Fruit fly (Drosophila melanogaster): ENCODE measurements around the gene CG32638.

DNA sequence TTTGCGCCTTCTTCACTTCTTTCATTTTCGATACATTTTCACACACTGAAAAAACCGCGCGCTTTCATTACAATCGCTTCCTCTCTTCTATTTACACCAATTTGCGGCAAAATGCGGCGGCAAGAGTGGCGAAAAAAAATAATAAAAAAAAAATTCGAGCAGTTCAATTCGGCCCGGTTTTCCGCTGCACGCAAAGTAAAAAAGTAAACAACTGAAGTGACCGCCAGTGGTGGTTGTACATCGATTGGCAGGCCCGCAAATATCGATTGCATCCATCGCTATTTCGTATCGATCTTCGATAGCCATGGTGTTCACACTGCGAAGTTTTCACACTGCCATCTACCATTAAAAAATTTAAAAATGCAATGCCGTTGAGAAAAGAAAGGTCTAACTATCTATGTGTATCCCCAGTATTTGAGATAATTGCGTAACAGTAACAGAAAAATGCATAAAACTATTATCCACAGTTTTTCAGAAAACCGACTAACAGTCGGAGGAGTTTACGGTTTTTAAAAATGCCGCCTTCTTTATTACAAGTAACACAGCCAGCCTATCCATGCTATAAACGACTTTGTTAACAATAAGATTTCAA, 16.3 kb downstream of the CG32638 start, which contains the start of gene Chpf:
- TF ChIP-seq CG15710 (tag; optimal IDR thresholded peaks at IDR 0.05) = no peak
- peak; percentile 55 for TF ChIP-seq CG32121 (GFP tag; IDR thresholded peaks at IDR 0.05)
- TF ChIP-seq Pif1B (GFP tag; optimal IDR thresholded peaks at IDR 0.05) = peak; percentile 42
- no peak for TF ChIP-seq CG8301 (tag; optimal IDR thresholded peaks at IDR 0.05)
- TF ChIP-seq CG14655 (GFP tag; optimal IDR thresholded peaks at IDR 0.05) = no peak
- no peak for TF ChIP-seq CG8159 (tag; optimal IDR thresholded peaks at IDR 0.05)
- TF ChIP-seq gl (tag; optimal IDR thresholded peaks at IDR 0.05) = no peak
- 0 out of 3 replicates have a peak, but pooled peaks have one; percentile 55 for TF ChIP-seq CG4496 (GFP tag; IDR thresholded peaks at IDR 0.05)
- TF ChIP-seq CG17806 (tag; optimal IDR thresholded peaks at IDR 0.05) = no peak
- no peak for TF ChIP-seq Pif1A (GFP tag; optimal IDR thresholded peaks at IDR 0.05)
- TF ChIP-seq CG10348 (GFP tag; IDR thresholded peaks at IDR 0.05) = no peak
